Fruit fly (Drosophila melanogaster) whole organism, adult: ENCODE measurements around the gene CG13733.

Experiments used
- CG11617 ChIP-seq: fragments of 200-800 bp; sonication (Bioruptor generic); optimal IDR thresholded peaks from 2 replicates; lab custom pipeline; 2017; ENCODE audit warnings: mild to moderate bottlenecking, missing biosample characterization, missing genetic modification reagents, missing genetic modification characterization
- CG12768 ChIP-seq: fragments of 200-800 bp; sonication (Bioruptor generic); optimal IDR thresholded peaks from 2 replicates; lab custom pipeline; 2017; ENCODE audit warnings: missing biosample characterization, missing genetic modification characterization, mild to moderate bottlenecking, moderate library complexity, missing genetic modification reagents
- CG14711 ChIP-seq: fragments of 200-800 bp; sonication (Bioruptor generic); optimal IDR thresholded peaks from 2 replicates; lab custom pipeline; 2018; ENCODE audit warnings: missing biosample characterization, mild to moderate bottlenecking, missing genetic modification characterization, moderate library complexity
- CG1620 ChIP-seq: fragments of 200-800 bp; sonication (Bioruptor generic); optimal IDR thresholded peaks from 2 replicates; lab custom pipeline; 2016; ENCODE audit warnings: missing biosample characterization, missing genetic modification characterization
- CG33017 ChIP-seq: fragments of 200-800 bp; sonication (Bioruptor generic); optimal IDR thresholded peaks from 2 replicates; lab custom pipeline; 2018; ENCODE audit warnings: missing biosample characterization, mild to moderate bottlenecking, missing genetic modification characterization, moderate library complexity
- CG5204 ChIP-seq: fragments of 200-800 bp; sonication (Bioruptor generic); optimal IDR thresholded peaks from 2 replicates; lab custom pipeline; 2016; ENCODE audit warnings: missing biosample characterization, missing genetic modification characterization
- CG7045 ChIP-seq: fragments of 200-800 bp; sonication (Bioruptor generic); optimal IDR thresholded peaks from 2 replicates; lab custom pipeline; 2017; ENCODE audit warnings: missing biosample characterization, mild to moderate bottlenecking, missing genetic modification characterization
- CG7101 ChIP-seq: fragments of 200-800 bp; sonication (Bioruptor generic); optimal IDR thresholded peaks from 2 replicates; lab custom pipeline; 2018; ENCODE audit warnings: missing biosample characterization, mild to moderate bottlenecking, missing genetic modification characterization, moderate library complexity
- Clk ChIP-seq: fragments of 200-800 bp; sonication (Bioruptor generic); optimal IDR thresholded peaks from 2 replicates; lab custom pipeline; 2017; ENCODE audit warnings: missing biosample characterization, missing genetic modification characterization
- Crg-1 ChIP-seq: fragments of 200-800 bp; sonication (Bioruptor generic); optimal IDR thresholded peaks from 2 replicates; lab custom pipeline; 2016; ENCODE audit warnings: missing biosample characterization, missing genetic modification characterization
- Hr96 ChIP-seq: fragments of 200-800 bp; sonication (Bioruptor generic); optimal IDR thresholded peaks from 2 replicates; lab custom pipeline; 2016; ENCODE audit warnings: missing biosample characterization, missing genetic modification characterization
- Mnt ChIP-seq: fragments of 200-800 bp; sonication (Bioruptor generic); optimal IDR thresholded peaks from 2 replicates; lab custom pipeline; 2016; ENCODE audit warnings: missing biosample characterization, mild to moderate bottlenecking, missing genetic modification characterization
- bab1 ChIP-seq: fragments of 200-800 bp; sonication (Bioruptor generic); optimal IDR thresholded peaks from 3 replicates; lab custom pipeline; 2019; ENCODE audit warnings: missing biosample characterization, mild to moderate bottlenecking, missing genetic modification characterization, moderate library complexity
- cic ChIP-seq: fragments of 200-800 bp; sonication (Bioruptor generic); optimal IDR thresholded peaks from 2 replicates; lab custom pipeline; 2017; ENCODE audit warnings: missing biosample characterization, mild to moderate bottlenecking, missing genetic modification characterization, moderate library complexity
- cnc ChIP-seq, 2 experiments: fragments of >200 bp; optimal IDR thresholded peaks; 2 replicates each; lab custom pipeline; 2017
- kay ChIP-seq: fragments of 200-800 bp; sonication (Bioruptor generic); peaks from one replicate; lab custom pipeline; 2016; ENCODE audit warnings: missing biosample characterization, missing genetic modification characterization, borderline replicate concordance
- ovo ChIP-seq: fragments of 200-800 bp; sonication (Bioruptor generic); optimal IDR thresholded peaks from 2 replicates; lab custom pipeline; 2016; ENCODE audit warnings: missing biosample characterization, missing genetic modification characterization
- pad ChIP-seq: fragments of 200-800 bp; sonication (Bioruptor generic); optimal IDR thresholded peaks from 3 replicates; lab custom pipeline; 2017; ENCODE audit warnings: missing biosample characterization, missing genetic modification characterization, mild to moderate bottlenecking, moderate library complexity, missing genetic modification reagents
- tj ChIP-seq: fragments of 200-800 bp; sonication (Bioruptor generic); optimal IDR thresholded peaks from 3 replicates; lab custom pipeline; 2017; ENCODE audit warnings: missing biosample characterization, mild to moderate bottlenecking, missing genetic modification characterization, moderate library complexity
- toe ChIP-seq: fragments of 200-800 bp; sonication (Bioruptor generic); optimal IDR thresholded peaks from 2 replicates; lab custom pipeline; 2016; ENCODE audit warnings: missing biosample characterization, missing genetic modification characterization

Gene CG13733

DNA sequence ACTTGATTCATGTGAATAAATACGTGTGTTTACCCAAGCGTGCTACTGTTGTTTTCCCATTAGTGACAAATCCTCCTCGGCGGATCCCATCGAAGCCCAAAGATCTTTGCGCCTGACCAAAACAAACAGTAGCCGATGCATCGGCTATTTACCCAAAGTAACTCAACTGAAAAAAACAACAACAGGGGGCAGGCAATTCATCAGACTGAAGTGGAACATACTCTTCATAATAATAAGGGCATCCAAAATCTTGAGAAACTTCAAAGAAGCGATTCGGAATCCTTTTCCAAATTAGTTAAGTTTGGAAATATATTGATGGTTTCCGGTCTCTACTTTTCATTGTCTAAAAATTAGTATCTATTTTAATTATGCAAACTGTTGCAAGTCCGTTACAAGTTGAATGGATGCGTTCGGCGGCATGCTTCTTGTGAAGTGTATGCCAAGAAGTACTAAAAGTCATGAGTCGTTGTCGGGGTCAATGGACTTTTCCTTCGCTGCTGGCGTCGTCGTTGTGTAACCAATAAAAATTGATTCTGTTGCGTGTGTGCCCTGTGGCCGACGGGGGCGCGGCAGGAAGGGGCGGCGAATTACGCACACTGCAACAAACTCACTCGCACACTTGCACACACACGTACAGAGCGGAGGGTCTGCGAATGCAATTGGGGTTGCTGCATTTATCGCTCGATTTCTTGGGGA, 16.7 kb upstream of the CG13733 start:
- no peak for TF ChIP-seq CG12768 (GFP tag; lab: Kevin White, UChicago)
- TF ChIP-seq toe (GFP tag; lab: Kevin White, UChicago): no peak

DNA sequence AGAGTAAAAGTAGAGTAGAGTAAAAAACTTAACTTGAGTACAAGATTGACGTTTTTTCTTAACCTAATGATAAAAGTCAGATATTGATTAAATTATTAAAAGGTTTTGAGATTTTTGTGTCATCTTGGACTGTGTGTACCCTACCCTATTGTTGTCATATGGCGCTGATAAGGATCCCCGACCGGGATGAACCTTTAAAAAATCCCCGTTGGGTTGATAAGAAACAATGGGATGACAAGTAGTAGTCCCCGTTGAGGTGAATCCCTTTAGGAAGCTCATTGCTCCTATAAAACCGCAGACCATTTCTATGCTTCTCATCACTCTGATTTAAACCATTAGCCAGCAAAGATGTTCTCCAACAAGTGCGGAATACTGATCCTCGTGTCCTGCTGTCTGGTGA, 15.8 kb upstream of the CG13733 start, which contains the start of gene edin:
TSS of gene edin (plus strand) at position 340 of the 400 bp plus-strand sequence.
- no peak for TF ChIP-seq bab1
- no peak for TF ChIP-seq CG7101
- no peak for TF ChIP-seq CG14711 (tag; lab: Kevin White, UChicago)
- TF ChIP-seq pad (GFP tag; lab: Kevin White, UChicago): no peak
- no peak for TF ChIP-seq CG1620 (GFP tag; lab: Kevin White, UChicago)
- TF ChIP-seq ovo (GFP tag; lab: Kevin White, UChicago): no peak
- TF ChIP-seq CG7045 (GFP tag; lab: Kevin White, UChicago): no peak
- TF ChIP-seq Clk: no peak
- TF ChIP-seq tj (GFP tag; lab: Kevin White, UChicago): no peak

DNA sequence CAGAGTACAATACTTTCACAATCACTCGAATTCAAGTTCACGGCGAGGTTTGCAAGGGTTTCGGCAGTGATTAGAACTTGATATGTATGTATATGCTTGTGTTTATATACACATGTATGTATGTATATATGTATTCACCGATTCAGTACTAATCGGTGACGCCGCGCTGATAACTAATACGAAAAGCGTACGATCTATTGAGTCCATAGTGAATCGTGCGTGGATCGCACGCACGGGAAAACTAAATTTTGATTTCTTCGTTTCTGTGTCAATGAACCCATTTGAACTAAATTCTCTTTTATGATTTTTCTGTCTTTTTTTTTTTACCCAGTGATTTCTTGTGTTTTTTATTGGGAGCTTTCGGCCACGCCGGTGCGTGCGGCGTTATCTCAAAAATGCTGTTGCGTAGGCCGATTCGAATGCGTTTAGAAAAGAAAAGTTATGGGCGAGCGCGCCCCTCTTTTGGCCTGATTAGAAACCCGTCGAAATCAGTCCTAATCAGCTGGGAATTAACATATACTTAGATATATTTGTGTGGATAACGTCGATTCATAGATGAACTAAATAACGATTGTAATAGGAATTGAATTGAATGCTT, 15.2 kb upstream of the CG13733 start:
- TF ChIP-seq cnc (optimal IDR thresholded peaks at IDR 0.05; lab: Kevin White, UChicago) (no peak), CG7045 (GFP tag; lab: Kevin White, UChicago) (no peak), CG5204 (GFP tag; lab: Kevin White, UChicago) (no peak), kay (no peak), Mnt (GFP tag; lab: Kevin White, UChicago) (no peak), Hr96 (GFP tag; lab: Kevin White, UChicago) (no peak), CG11617 (GFP tag; lab: Kevin White, UChicago) (no peak), Crg-1 (GFP tag; lab: Kevin White, UChicago) (no peak), tj (GFP tag; lab: Kevin White, UChicago) (no peak)

DNA sequence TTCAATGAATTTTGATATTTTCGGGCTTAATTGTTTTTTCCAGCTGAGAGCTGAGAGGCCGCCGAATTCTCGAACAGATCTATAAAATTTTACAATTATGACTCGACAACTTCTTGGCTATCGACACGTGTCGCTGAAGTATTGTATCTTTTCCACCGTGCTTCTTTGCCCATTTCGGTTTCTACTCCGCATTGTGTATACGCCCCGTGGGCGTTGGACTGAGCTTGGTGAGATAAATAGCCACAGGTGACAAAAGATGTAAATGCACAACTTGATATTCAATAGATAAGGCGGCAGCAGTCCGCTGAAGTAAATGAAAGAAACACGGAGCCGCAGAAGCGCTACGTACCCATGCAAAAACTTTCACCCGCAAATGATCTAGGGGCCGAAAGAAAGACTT, 14.5 kb upstream of the CG13733 start:
- no peak for TF ChIP-seq CG7101
- TF ChIP-seq tj (GFP tag; lab: Kevin White, UChicago): no peak
- TF ChIP-seq kay: no peak
- no peak for TF ChIP-seq pad (GFP tag; lab: Kevin White, UChicago)
- no peak for TF ChIP-seq Clk
- no peak for TF ChIP-seq CG5204 (GFP tag; lab: Kevin White, UChicago)
- no peak for TF ChIP-seq CG11617 (GFP tag; lab: Kevin White, UChicago)
- TF ChIP-seq Mnt (GFP tag; lab: Kevin White, UChicago): no peak
- no peak for TF ChIP-seq toe (GFP tag; lab: Kevin White, UChicago)
- no peak for TF ChIP-seq Hr96 (GFP tag; lab: Kevin White, UChicago)
- TF ChIP-seq CG14711 (tag; lab: Kevin White, UChicago): no peak
- no peak for TF ChIP-seq CG7045 (GFP tag; lab: Kevin White, UChicago)
- TF ChIP-seq ovo (GFP tag; lab: Kevin White, UChicago): no peak
- no peak for TF ChIP-seq cic (GFP tag; lab: Kevin White, UChicago)
- no peak for TF ChIP-seq Crg-1 (GFP tag; lab: Kevin White, UChicago)
- TF ChIP-seq cnc (optimal IDR thresholded peaks at IDR 0.05; lab: Kevin White, UChicago): no peak
- TF ChIP-seq bab1: no peak

DNA sequence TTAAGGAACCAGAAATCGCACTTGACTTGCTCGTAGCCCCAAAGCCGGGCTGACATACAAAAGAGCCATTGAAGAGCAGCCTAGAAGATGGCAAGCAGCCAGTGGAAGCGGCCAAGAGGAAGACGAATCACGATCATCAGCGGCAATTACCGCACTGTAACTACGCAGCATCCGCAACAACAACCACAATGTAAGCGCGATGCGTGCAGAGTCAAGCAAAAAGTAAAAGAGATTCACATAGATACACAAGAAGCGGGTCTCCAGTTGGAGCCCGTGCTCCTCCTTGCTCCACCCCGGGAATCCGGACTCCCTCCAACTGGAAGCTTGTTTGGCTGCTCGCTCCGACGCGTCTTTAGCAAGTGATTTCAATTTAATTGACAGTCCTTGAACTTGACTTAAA, 12.9 kb upstream of the CG13733 start:
- TF ChIP-seq CG14711 (tag; lab: Kevin White, UChicago) (no peak), CG5204 (GFP tag; lab: Kevin White, UChicago) (no peak), CG7101 (no peak), bab1 (no peak), cnc (optimal IDR thresholded peaks at IDR 0.05; lab: Kevin White, UChicago) (no peak), Clk (no peak), CG11617 (GFP tag; lab: Kevin White, UChicago) (no peak), kay (no peak), Crg-1 (GFP tag; lab: Kevin White, UChicago) (no peak), toe (GFP tag; lab: Kevin White, UChicago) (no peak), Hr96 (GFP tag; lab: Kevin White, UChicago) (no peak), CG33017 (no peak), CG12768 (GFP tag; lab: Kevin White, UChicago) (no peak), Mnt (GFP tag; lab: Kevin White, UChicago) (no peak), ovo (GFP tag; lab: Kevin White, UChicago) (no peak), cic (GFP tag; lab: Kevin White, UChicago) (no peak), CG1620 (GFP tag; lab: Kevin White, UChicago) (no peak), CG7045 (GFP tag; lab: Kevin White, UChicago) (no peak)

DNA sequence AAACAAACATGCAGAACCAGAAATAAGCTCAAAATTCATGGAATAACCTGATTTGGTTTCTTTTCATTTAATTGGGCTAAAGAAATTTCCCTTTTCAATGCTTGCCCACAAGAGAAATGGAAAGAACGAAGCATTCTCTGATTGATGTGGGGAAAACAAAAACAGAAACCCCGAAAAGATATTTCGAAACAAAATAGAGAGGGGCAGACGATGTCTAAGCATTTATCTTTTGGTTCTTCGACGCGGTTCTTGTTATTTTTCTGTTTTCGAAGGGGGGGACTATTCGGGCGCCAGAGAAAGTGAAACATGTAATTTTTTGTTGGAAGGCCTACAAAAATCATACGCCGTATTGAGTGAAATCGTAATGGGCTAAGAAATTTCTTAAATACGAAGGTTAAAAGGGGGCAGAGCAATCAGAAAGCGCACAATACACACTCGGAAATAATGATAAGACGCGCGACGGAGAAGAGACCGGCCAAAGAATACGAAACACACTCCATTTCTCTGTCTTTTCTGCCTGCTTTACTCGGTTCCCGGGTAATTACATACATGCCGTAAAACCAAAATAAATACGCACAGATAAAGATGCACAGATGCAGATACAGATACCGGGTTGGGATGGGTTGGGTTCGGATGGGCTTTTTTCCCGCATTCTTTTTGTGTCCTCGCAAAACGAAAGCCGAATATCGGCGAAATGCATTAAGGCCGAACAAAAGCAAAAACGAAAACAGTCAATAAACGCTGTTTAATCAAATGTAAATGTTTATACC, 10.1 kb upstream of the CG13733 start:
- TF ChIP-seq CG11617 (GFP tag; lab: Kevin White, UChicago) (no peak), CG33017 (no peak), pad (GFP tag; lab: Kevin White, UChicago) (no peak), CG1620 (GFP tag; lab: Kevin White, UChicago) (no peak), kay (no peak), Hr96 (GFP tag; lab: Kevin White, UChicago) (no peak), Clk (no peak), tj (GFP tag; lab: Kevin White, UChicago) (no peak), ovo (GFP tag; lab: Kevin White, UChicago) (no peak), cnc (optimal IDR thresholded peaks at IDR 0.05; lab: Kevin White, UChicago) (no peak), CG7045 (GFP tag; lab: Kevin White, UChicago) (no peak), CG12768 (GFP tag; lab: Kevin White, UChicago) (no peak), CG14711 (tag; lab: Kevin White, UChicago) (no peak), Mnt (GFP tag; lab: Kevin White, UChicago) (no peak), toe (GFP tag; lab: Kevin White, UChicago) (no peak), CG5204 (GFP tag; lab: Kevin White, UChicago) (no peak)
